Fruit fly (Drosophila melanogaster) whole organism, embryonic: ENCODE results near the gene Cnb.
A peak's percentile ranks its signal among the peaks of the same experiment; 100 is the strongest.

Experiments
- ATbp ChIP-seq: fragments of 200-800 bp; sonication (Bioruptor generic); optimal IDR thresholded peaks from 2 replicates; lab custom pipeline; 2017; ENCODE audit warnings: missing biosample characterization, mild to moderate bottlenecking, missing genetic modification characterization, missing genetic modification reagents
- Abd-B ChIP-seq: fragments of 200-800 bp; sonication (Bioruptor generic); optimal IDR thresholded peaks from 2 replicates; lab custom pipeline; 2018; ENCODE audit warnings: missing biosample characterization, mild to moderate bottlenecking, missing genetic modification characterization, moderate library complexity
- Bgb ChIP-seq: fragments of 200-800 bp; sonication (Bioruptor generic); IDR thresholded peaks from 2 replicates; pipeline ENCODE4 v1.3.6; 2022; ENCODE audit warnings: missing biosample characterization, missing genetic modification characterization; ENCODE audit not compliant: partially characterized antibody
- CG11696 ChIP-seq: fragments of 200-800 bp; sonication (Bioruptor generic); IDR thresholded peaks from 2 replicates; pipeline ENCODE4 v1.3.6; 2022; ENCODE audit warnings: missing biosample characterization, missing genetic modification characterization
- CG13123 ChIP-seq: fragments of 200-800 bp; sonication (Bioruptor generic); optimal IDR thresholded peaks from 2 replicates; lab custom pipeline; 2016; ENCODE audit warnings: missing biosample characterization, missing genetic modification characterization
- CG13287 ChIP-seq: fragments of 200-800 bp; sonication (Bioruptor generic); IDR thresholded peaks from 2 replicates; pipeline ENCODE4 v1.3.6; 2022; ENCODE audit warnings: missing biosample characterization, missing genetic modification characterization; ENCODE audit not compliant: partially characterized antibody
- CG13894 ChIP-seq: fragments of 200-800 bp; sonication (Bioruptor generic); optimal IDR thresholded peaks from 3 replicates; lab custom pipeline; 2018; ENCODE audit warnings: missing biosample characterization, mild to moderate bottlenecking, missing genetic modification characterization, moderate library complexity
- CG14050 ChIP-seq: fragments of 200-800 bp; sonication (Bioruptor generic); IDR thresholded peaks from 3 replicates; pipeline ENCODE4 v1.3.6; 2022; ENCODE audit warnings: missing biosample characterization, missing genetic modification characterization
- CG15011 ChIP-seq: fragments of 200-800 bp; sonication (Bioruptor generic); optimal IDR thresholded peaks from 3 replicates; lab custom pipeline; 2018; ENCODE audit warnings: missing biosample characterization, mild to moderate bottlenecking, missing genetic modification characterization
- CG15696 ChIP-seq: fragments of 200-800 bp; sonication (Bioruptor generic); optimal IDR thresholded peaks from 2 replicates; lab custom pipeline; 2019; ENCODE audit warnings: missing biosample characterization, mild to moderate bottlenecking, missing genetic modification characterization, moderate library complexity
- CG16863 ChIP-seq: fragments of 200-800 bp; sonication (Bioruptor generic); optimal IDR thresholded peaks from 3 replicates; lab custom pipeline; 2016; ENCODE audit warnings: missing biosample characterization, missing genetic modification characterization
- CG18011 ChIP-seq: fragments of 200-800 bp; sonication (Bioruptor generic); optimal IDR thresholded peaks from 2 replicates; lab custom pipeline; 2017; ENCODE audit warnings: missing biosample characterization, missing genetic modification characterization, mild to moderate bottlenecking, moderate library complexity, missing genotype
- CG2875 ChIP-seq: fragments of 200-800 bp; sonication (Bioruptor generic); optimal IDR thresholded peaks from 2 replicates; lab custom pipeline; 2017; ENCODE audit warnings: missing biosample characterization, mild to moderate bottlenecking, missing genetic modification characterization, missing genetic modification reagents
- CG30403 ChIP-seq: fragments of 200-800 bp; sonication (Bioruptor generic); optimal IDR thresholded peaks from 3 replicates; lab custom pipeline; 2016; ENCODE audit warnings: missing biosample characterization, missing genetic modification characterization
- CG31441 ChIP-seq: fragments of 200-800 bp; sonication (Bioruptor generic); IDR thresholded peaks from 2 replicates; pipeline ENCODE4 v1.3.6; 2022; ENCODE audit warnings: missing biosample characterization, missing genetic modification characterization
- CG3163 ChIP-seq: fragments of 200-800 bp; sonication (Bioruptor generic); optimal IDR thresholded peaks from 3 replicates; lab custom pipeline; 2016; ENCODE audit warnings: missing biosample characterization, missing genetic modification characterization
- CG3838 ChIP-seq: fragments of 200-800 bp; sonication (Bioruptor generic); optimal IDR thresholded peaks from 3 replicates; lab custom pipeline; 2016; ENCODE audit warnings: missing biosample characterization, missing genetic modification characterization
- CG3847 ChIP-seq: fragments of 200-800 bp; sonication (Bioruptor generic); IDR thresholded peaks from 2 replicates; pipeline ENCODE4 v1.3.6; 2022; ENCODE audit warnings: missing biosample characterization, missing genetic modification characterization
- CG3995 ChIP-seq: fragments of 200-800 bp; sonication (Bioruptor generic); optimal IDR thresholded peaks from 3 replicates; lab custom pipeline; 2016; ENCODE audit warnings: missing biosample characterization, missing genetic modification characterization
- CG4617 ChIP-seq: fragments of 200-800 bp; sonication (Bioruptor generic); optimal IDR thresholded peaks from 3 replicates; lab custom pipeline; 2016; ENCODE audit warnings: missing biosample characterization, missing genetic modification characterization, borderline replicate concordance
- CG5245 ChIP-seq: fragments of 200-800 bp; sonication (Bioruptor generic); optimal IDR thresholded peaks from 3 replicates; lab custom pipeline; 2016; ENCODE audit warnings: missing biosample characterization, missing genetic modification characterization
- CG7357 ChIP-seq: fragments of 200-800 bp; sonication (Bioruptor generic); IDR thresholded peaks from 3 replicates; pipeline ENCODE4 v1.3.6; 2022; ENCODE audit warnings: missing biosample characterization, missing genetic modification characterization
- Deaf1 ChIP-seq: fragments of 200-800 bp; optimal IDR thresholded peaks from 3 replicates; lab custom pipeline; 2019; ENCODE audit warnings: missing biosample characterization, mild to moderate bottlenecking, missing genetic modification characterization, moderate library complexity
- Dek ChIP-seq: fragments of 200-800 bp; sonication (Bioruptor generic); optimal IDR thresholded peaks from 3 replicates; lab custom pipeline; 2019; ENCODE audit warnings: missing biosample characterization, mild to moderate bottlenecking, missing genetic modification characterization, moderate library complexity
- Doc2 ChIP-seq: fragments of 200-800 bp; sonication (Bioruptor generic); IDR thresholded peaks from 2 replicates; pipeline ENCODE4 v1.3.6; 2022; ENCODE audit warnings: missing biosample characterization, missing genetic modification characterization
- E2f1 ChIP-seq: fragments of 200-800 bp; sonication (Bioruptor generic); IDR thresholded peaks from 2 replicates; pipeline ENCODE4 v1.3.6; 2022; ENCODE audit warnings: missing biosample characterization, missing genetic modification characterization
- HLH3B ChIP-seq: fragments of 200-800 bp; sonication (Bioruptor generic); IDR thresholded peaks from 2 replicates; pipeline ENCODE4 v1.3.6; 2022; ENCODE audit warnings: missing biosample characterization, missing genetic modification characterization
- HmgD ChIP-seq: fragments of 200-800 bp; sonication (Bioruptor generic); optimal IDR thresholded peaks from 3 replicates; lab custom pipeline; 2016; ENCODE audit warnings: missing biosample characterization, missing genetic modification characterization
- Jarid2 ChIP-seq: fragments of 200-800 bp; sonication (Bioruptor generic); optimal IDR thresholded peaks from 3 replicates; lab custom pipeline; 2017; ENCODE audit warnings: mild to moderate bottlenecking, missing biosample characterization, missing genetic modification reagents, missing genetic modification characterization
- Oli ChIP-seq: fragments of 200-800 bp; sonication (Bioruptor generic); optimal IDR thresholded peaks from 2 replicates; lab custom pipeline; 2018; ENCODE audit warnings: missing biosample characterization, mild to moderate bottlenecking, missing genetic modification characterization, moderate library complexity
- Ravus ChIP-seq: fragments of 200-800 bp; sonication (Bioruptor generic); IDR thresholded peaks from 2 replicates; pipeline ENCODE4 v1.3.6; 2022; ENCODE audit warnings: missing biosample characterization, missing genetic modification characterization
- Six4 ChIP-seq: fragments of 200-800 bp; sonication (Bioruptor generic); optimal IDR thresholded peaks from 2 replicates; lab custom pipeline; 2016; ENCODE audit warnings: missing biosample characterization, missing genetic modification characterization
- ac ChIP-seq: fragments of 200-800 bp; sonication (Bioruptor generic); optimal IDR thresholded peaks from 3 replicates; lab custom pipeline; 2017; ENCODE audit warnings: missing biosample characterization, mild to moderate bottlenecking, missing genetic modification characterization
- al ChIP-seq: fragments of 200-800 bp; sonication (Bioruptor generic); IDR thresholded peaks from 2 replicates; pipeline ENCODE4 v1.3.6; 2022; ENCODE audit warnings: missing biosample characterization, missing genetic modification characterization
- bsh ChIP-seq, 2 experiments: fragments of 200-800 bp; sonication (Bioruptor generic); optimal IDR thresholded peaks; 2 replicates each; lab custom pipeline; 2017 to 2018; ENCODE audit warnings: mild to moderate bottlenecking in 2 of 2, missing biosample characterization in 2 of 2, missing genetic modification characterization in 2 of 2, moderate library complexity in 1 of 2
- croc ChIP-seq: fragments of 200-800 bp; sonication (Bioruptor generic); conservative IDR thresholded peaks from 3 replicates; pipeline ENCODE4 v1.3.6; 2022; ENCODE audit warnings: missing biosample characterization, missing genetic modification characterization
- crol ChIP-seq: fragments of 200-800 bp; sonication (Bioruptor generic); IDR thresholded peaks from 2 replicates; pipeline ENCODE4 v1.3.6; 2022; ENCODE audit warnings: missing biosample characterization, missing genetic modification characterization
- dan ChIP-seq: fragments of 200-800 bp; sonication (Bioruptor generic); IDR thresholded peaks from 2 replicates; pipeline ENCODE4 v1.3.6; 2022; ENCODE audit warnings: missing biosample characterization, missing genetic modification characterization
- insv ChIP-seq, 2 experiments: fragments of 200-800 bp; sonication (Bioruptor generic); optimal IDR thresholded peaks; 3 replicates each; lab custom pipeline; 2016 to 2018; ENCODE audit warnings: missing biosample characterization in 2 of 2, missing genetic modification characterization in 2 of 2
- lmd ChIP-seq: fragments of 200-800 bp; sonication (Bioruptor generic); IDR thresholded peaks from 2 replicates; pipeline ENCODE4 v1.3.6; 2022; ENCODE audit warnings: missing biosample characterization, missing genetic modification characterization
- luna ChIP-seq: fragments of 200-800 bp; sonication (Bioruptor generic); optimal IDR thresholded peaks from 2 replicates; lab custom pipeline; 2016; ENCODE audit warnings: missing biosample characterization, missing genetic modification characterization
- odd ChIP-seq: fragments of 200-800 bp; sonication (Bioruptor generic); optimal IDR thresholded peaks from 2 replicates; lab custom pipeline; 2017; ENCODE audit warnings: missing biosample characterization, mild to moderate bottlenecking, missing genetic modification characterization
- pum ChIP-seq: fragments of 200-800 bp; sonication (Bioruptor generic); optimal IDR thresholded peaks from 2 replicates; lab custom pipeline; 2016; ENCODE audit warnings: missing biosample characterization, missing genetic modification characterization
- sc ChIP-seq, 3 experiments: fragments of >200 bp in 2 of 3; fragments of 200-800 bp in 1 of 3; sonication (Bioruptor generic) in 1 of 3; optimal IDR thresholded peaks; 2 replicates in 2 of 3; 3 replicates in 1 of 3; lab custom pipeline; 2017; ENCODE audit warnings: mild to moderate bottlenecking in 1 of 3, missing biosample characterization in 1 of 3, missing genetic modification characterization in 1 of 3, missing genetic modification reagents in 1 of 3
- seq ChIP-seq: fragments of 200-800 bp; sonication (Bioruptor generic); IDR thresholded peaks from 2 replicates; pipeline ENCODE4 v1.3.6; 2022; ENCODE audit warnings: missing biosample characterization, missing genetic modification characterization
- sisA ChIP-seq: fragments of 200-800 bp; sonication (Bioruptor generic); IDR thresholded peaks from 2 replicates; pipeline ENCODE4 v1.3.6; 2022; ENCODE audit warnings: missing biosample characterization, missing genetic modification characterization
- sr ChIP-seq: fragments of 200-800 bp; sonication (Bioruptor generic); IDR thresholded peaks from 3 replicates; pipeline ENCODE4 v1.3.6; 2022; ENCODE audit warnings: missing biosample characterization, missing genetic modification characterization
- tio ChIP-seq: fragments of 200-800 bp; sonication (Bioruptor generic); optimal IDR thresholded peaks from 2 replicates; lab custom pipeline; 2017; ENCODE audit warnings: missing biosample characterization, missing genetic modification characterization, inconsistent platforms
- trem ChIP-seq: fragments of 200-800 bp; optimal IDR thresholded peaks from 3 replicates; lab custom pipeline; 2019; ENCODE audit warnings: missing biosample characterization, mild to moderate bottlenecking, missing genetic modification characterization, moderate library complexity
- trh ChIP-seq: fragments of 200-800 bp; sonication (Bioruptor generic); optimal IDR thresholded peaks from 2 replicates; lab custom pipeline; 2016; ENCODE audit warnings: missing biosample characterization, missing genetic modification characterization
- unc-4 ChIP-seq: fragments of 200-800 bp; sonication (Bioruptor generic); IDR thresholded peaks from 2 replicates; pipeline ENCODE4 v1.3.6; 2022; ENCODE audit warnings: missing biosample characterization, missing genetic modification characterization; ENCODE audit not compliant: partially characterized antibody
- wek ChIP-seq: fragments of 200-800 bp; sonication (Bioruptor generic); optimal IDR thresholded peaks from 3 replicates; lab custom pipeline; 2018; ENCODE audit warnings: missing biosample characterization, mild to moderate bottlenecking, missing genetic modification characterization, moderate library complexity

The Cnb gene

dm6 chr3L:1964099-1964498 lies 16.7 kb downstream of the Cnb start, which contains the start of gene mv (continued):
- TF ChIP-seq sc (optimal IDR thresholded peaks at IDR 0.05; lab: Kevin White, UChicago): no peak
- no peak for TF ChIP-seq sc (GFP tag; optimal IDR thresholded peaks at IDR 0.05; lab: Kevin White, UChicago)
- TF ChIP-seq tio (GFP tag; lab: Kevin White, UChicago): no peak
- peak; percentile 22; the same call in 1 of the 2 replicates for TF ChIP-seq CG31441 (GFP tag; lab: Robert Waterston, UW)
- no peak for TF ChIP-seq CG14050 (GFP tag; lab: Robert Waterston, UW)
- no peak for TF ChIP-seq CG5245 (GFP tag; lab: Kevin White, UChicago)
- TF ChIP-seq bsh (GFP tag; optimal IDR thresholded peaks at IDR 0.05; lab: Kevin White, UChicago): no peak
- peak; percentile 37 for TF ChIP-seq Jarid2
- no peak for TF ChIP-seq E2f1
- TF ChIP-seq CG3847 (GFP tag; lab: Robert Waterston, UW): no peak
- TF ChIP-seq CG15696 (tag; lab: Kevin White, UChicago): no peak
- TF ChIP-seq crol: no peak
- TF ChIP-seq Doc2 (GFP tag; lab: Robert Waterston, UW): no peak
- TF ChIP-seq pum (GFP tag; lab: Kevin White, UChicago): no peak
- TF ChIP-seq ac (GFP tag; lab: Kevin White, UChicago): no peak
- no peak for TF ChIP-seq CG18011 (GFP tag; lab: Kevin White, UChicago)
- TF ChIP-seq CG16863 (GFP tag; lab: Kevin White, UChicago): no peak
- TF ChIP-seq CG4617 (GFP tag; lab: Kevin White, UChicago): no peak
- no peak for TF ChIP-seq CG11696
- no peak for TF ChIP-seq lmd (GFP tag; lab: Robert Waterston, UW)
- no peak for TF ChIP-seq seq
- TF ChIP-seq HmgD (GFP tag; lab: Kevin White, UChicago): no peak
- no peak for TF ChIP-seq Six4 (GFP tag; lab: Kevin White, UChicago)
- TF ChIP-seq sr (GFP tag; lab: Robert Waterston, UW): no peak
- no peak for TF ChIP-seq wek (GFP tag; lab: Kevin White, UChicago)
- TF ChIP-seq luna (GFP tag; lab: Kevin White, UChicago): no peak
- no peak for TF ChIP-seq Ravus (GFP tag; lab: Robert Waterston, UW)
- no peak for TF ChIP-seq HLH3B (GFP tag; lab: Robert Waterston, UW)
- peak; percentile 32 for TF ChIP-seq Bgb
- no peak for TF ChIP-seq al (GFP tag; lab: Robert Waterston, UW)
- TF ChIP-seq croc (GFP tag; lab: Robert Waterston, UW): no peak
- no peak for TF ChIP-seq Abd-B (GFP tag; lab: Kevin White, UChicago)
- no peak for TF ChIP-seq sisA (GFP tag; lab: Robert Waterston, UW)
- peak; percentile 61 for TF ChIP-seq unc-4 (GFP tag; lab: Robert Waterston, UW)
- TF ChIP-seq CG2875: no peak
- no peak for TF ChIP-seq dan (GFP tag; lab: Robert Waterston, UW)
- no peak for TF ChIP-seq CG30403
- TF ChIP-seq Deaf1 (tag; lab: Kevin White, UChicago): no peak
- no peak for TF ChIP-seq CG3838 (GFP tag; lab: Kevin White, UChicago)
- TF ChIP-seq CG15011 (GFP tag; lab: Kevin White, UChicago): no peak
- TF ChIP-seq trem (tag; lab: Kevin White, UChicago): peak; percentile 67
- TF ChIP-seq odd (GFP tag; lab: Kevin White, UChicago): no peak
- no peak for TF ChIP-seq CG13894
- no peak for TF ChIP-seq CG7357 (GFP tag; lab: Robert Waterston, UW)
- no peak for TF ChIP-seq ATbp
- TF ChIP-seq insv (GFP tag; optimal IDR thresholded peaks at IDR 0.05; lab: Kevin White, UChicago): no peak
- no peak for TF ChIP-seq trh (GFP tag; lab: Kevin White, UChicago)
- TF ChIP-seq CG3995: no peak
- TF ChIP-seq CG13123 (GFP tag; lab: Kevin White, UChicago): no peak
- peak; percentile 73 for TF ChIP-seq CG13287 (GFP tag; lab: Robert Waterston, UW)
- no peak for TF ChIP-seq Oli
- TF ChIP-seq CG3163 (GFP tag; lab: Kevin White, UChicago): no peak
- TF ChIP-seq Dek (tag; lab: Kevin White, UChicago): no peak
